Worm (Caenorhabditis elegans) whole organism, early embryonic: ENCODE data around the gene dnj-18.

Experiments
- aly-1 ChIP-seq: sonication (generic microtip); optimal IDR thresholded peaks from 2 replicates; lab custom pipeline; 2016; ENCODE audit warnings: missing genetic modification characterization, missing compliant biosample characterization
- ama-1 ChIP-seq: fragments of 150-350 bp; optimal IDR thresholded peaks from 2 replicates; lab custom pipeline; 2014
- ets-7 ChIP-seq: sonication (generic microtip); optimal IDR thresholded peaks from 2 replicates; lab custom pipeline; 2016; ENCODE audit warnings: missing genotype, missing genetic modification characterization, missing compliant biosample characterization
- hmbx-1 ChIP-seq: sonication (generic microtip); optimal IDR thresholded peaks from 2 replicates; lab custom pipeline; 2016; ENCODE audit warnings: mild to moderate bottlenecking, missing genetic modification characterization, missing compliant biosample characterization
- hmg-4 ChIP-seq: fragments of 200-800 bp; sonication (Bioruptor generic); optimal IDR thresholded peaks from 2 replicates; lab custom pipeline; 2018; ENCODE audit warnings: mild to moderate bottlenecking, missing genetic modification characterization, missing compliant biosample characterization
- pes-1 ChIP-seq: fragments of 200-800 bp; sonication (Bioruptor generic); IDR thresholded peaks from 2 replicates; pipeline ENCODE4 v1.3.6; 2022; ENCODE audit warnings: missing genetic modification reagents, missing genetic modification characterization, missing compliant biosample characterization
- scrt-1 ChIP-seq: fragments of 200-800 bp; sonication (Bioruptor generic); IDR thresholded peaks from 2 replicates; pipeline ENCODE4 v1.3.6; 2022; ENCODE audit warnings: missing genetic modification characterization, missing compliant biosample characterization
- tbx-11 ChIP-seq: fragments of 200-800 bp; sonication (Bioruptor generic); IDR thresholded peaks from 2 replicates; pipeline ENCODE4 v1.3.6; 2022; ENCODE audit warnings: missing genetic modification characterization, missing compliant biosample characterization
- tra-4 ChIP-seq: sonication (generic microtip); optimal IDR thresholded peaks from 2 replicates; lab custom pipeline; 2017; ENCODE audit warnings: missing genetic modification characterization, missing compliant biosample characterization

ce11 chrIII:4656415-4656814 is 41.5 kb upstream of the dnj-18 start:
- TF ChIP-seq tra-4 (tag; lab: Kevin White, UChicago): no peak
- no peak for TF ChIP-seq ama-1 (lab: Kevin White, UChicago)
- TF ChIP-seq tbx-11 (GFP tag; lab: Robert Waterston, UW): no peak
- no peak for TF ChIP-seq hmbx-1 (tag; lab: Kevin White, UChicago)
- no peak for TF ChIP-seq scrt-1 (GFP tag; lab: Robert Waterston, UW)
- no peak for TF ChIP-seq ets-7 (tag; lab: Kevin White, UChicago)
- TF ChIP-seq aly-1 (tag; lab: Kevin White, UChicago): no peak
- TF ChIP-seq pes-1 (GFP tag; lab: Robert Waterston, UW): no peak
- no peak for TF ChIP-seq hmg-4 (GFP tag; lab: Kevin White, UChicago)
